Fruit fly (Drosophila melanogaster): ENCODE results near the gene CG42635.

dm6 chr2L:17963710-17964109 is 44.0 kb upstream of the CG42635 start:
- no peak for TF ChIP-seq pfk (GFP tag; optimal IDR thresholded peaks at IDR 0.05)
- no peak for TF ChIP-seq Xbp1 (GFP tag; optimal IDR thresholded peaks at IDR 0.05)
- TF ChIP-seq MBD-R2 (GFP tag; IDR thresholded peaks at IDR 0.05), result no peak
- no peak for TF ChIP-seq CG14965 (GFP tag; optimal IDR thresholded peaks at IDR 0.05; ENCODE audit: borderline replicate concordance)
- no peak for TF ChIP-seq chinmo (GFP tag; IDR thresholded peaks at IDR 0.05; ENCODE audit: partially characterized antibody)
- no peak for TF ChIP-seq insv (GFP tag; optimal IDR thresholded peaks at IDR 0.05)
- TF ChIP-seq Ets97D (GFP tag; optimal IDR thresholded peaks at IDR 0.05), result no peak

Measured in whole organism, embryonic.